Fruit fly (Drosophila melanogaster): ENCODE measurements around the gene CG1636.
A peak's percentile ranks its signal among the peaks of the same experiment; 100 is the strongest.

CG1636 gene

dm6 chrX:8271363-8272061 lies 1.7 kb upstream of the CG1636 start, which contains the start of gene Corp (continued):
- no peak for TF ChIP-seq CG9876 (GFP tag; optimal IDR thresholded peaks at IDR 0.05)
- TF ChIP-seq Abd-B (GFP tag; optimal IDR thresholded peaks at IDR 0.05), result no peak
- no peak for TF ChIP-seq psq (GFP tag; optimal IDR thresholded peaks at IDR 0.05)
- no peak for TF ChIP-seq Sry-δ (GFP tag; optimal IDR thresholded peaks at IDR 0.05)
- TF ChIP-seq B-H2 (GFP tag; optimal IDR thresholded peaks at IDR 0.05), result no peak
- TF ChIP-seq Hr39 (optimal IDR thresholded peaks at IDR 0.05), result no peak
- TF ChIP-seq row (GFP tag; IDR thresholded peaks at IDR 0.05), result peak; percentile 44; the same call in 2 of the 3 replicates
- TF ChIP-seq sd (tag; optimal IDR thresholded peaks at IDR 0.05), result no peak
- TF ChIP-seq CG15601 (tag; optimal IDR thresholded peaks at IDR 0.05), result peak; percentile 68
- TF ChIP-seq cato (GFP tag; optimal IDR thresholded peaks at IDR 0.05; ENCODE audit: borderline replicate concordance), result no peak
- TF ChIP-seq toy (GFP tag; IDR thresholded peaks at IDR 0.05), result no peak
- peak; percentile 73 for TF ChIP-seq CG31365 (tag; optimal IDR thresholded peaks at IDR 0.05)
- no peak for TF ChIP-seq CG9609 (GFP tag; optimal IDR thresholded peaks at IDR 0.05)
- TF ChIP-seq Oli (tag; optimal IDR thresholded peaks at IDR 0.05), result peak; percentile 44
- TF ChIP-seq peb (GFP tag; IDR thresholded peaks at IDR 0.05), result no peak
- TF ChIP-seq CG11695 (GFP tag; IDR thresholded peaks at IDR 0.05), result no peak; the same call in 2 of the 3 replicates
- no peak for TF ChIP-seq her (GFP tag; optimal IDR thresholded peaks at IDR 0.05)
- TF ChIP-seq gcm2 (GFP tag; optimal IDR thresholded peaks at IDR 0.05), result no peak
- TF ChIP-seq H15 (GFP tag; IDR thresholded peaks at IDR 0.05), result no peak
- TF ChIP-seq CG13624 (GFP tag; optimal IDR thresholded peaks at IDR 0.05), result no peak
- no peak for TF ChIP-seq CHES-1-like (GFP tag; optimal IDR thresholded peaks at IDR 0.05)
- no peak for TF ChIP-seq Hsf (GFP tag; optimal IDR thresholded peaks at IDR 0.05)
- TF ChIP-seq trh (GFP tag; optimal IDR thresholded peaks at IDR 0.05), result no peak
- TF ChIP-seq CG7357 (GFP tag; IDR thresholded peaks at IDR 0.05), result no peak
- TF ChIP-seq Dll (GFP tag; IDR thresholded peaks at IDR 0.05; ENCODE audit: partially characterized antibody), result 0 out of 4 replicates have a peak, but pooled peaks have one; percentile 35
- peak; percentile 26 for TF ChIP-seq Meics (GFP tag; optimal IDR thresholded peaks at IDR 0.05)
- no peak for TF ChIP-seq Antp (GFP tag; optimal IDR thresholded peaks at IDR 0.05)
- peak; percentile 5 for TF ChIP-seq Hmr (GFP tag; optimal IDR thresholded peaks at IDR 0.05)
- TF ChIP-seq CG4404 (GFP tag; IDR thresholded peaks at IDR 0.05), result no peak
- peak; percentile 92 for TF ChIP-seq Elba2 (GFP tag; optimal IDR thresholded peaks at IDR 0.05)
- no peak for TF ChIP-seq CG18619 (GFP tag; optimal IDR thresholded peaks at IDR 0.05)
- TF ChIP-seq sens-2 (GFP tag; IDR thresholded peaks at IDR 0.05), result no peak
- peak; percentile 82 for TF ChIP-seq CG6689 (GFP tag; IDR thresholded peaks at IDR 0.05)
- TF ChIP-seq CG6654 (GFP tag; optimal IDR thresholded peaks at IDR 0.05), result no peak
- TF ChIP-seq repo (GFP tag; optimal IDR thresholded peaks at IDR 0.05), result no peak
- TF ChIP-seq sisA (GFP tag; IDR thresholded peaks at IDR 0.05), result no peak
- TF ChIP-seq vfl (GFP tag; optimal IDR thresholded peaks at IDR 0.05), result no peak
- no peak; the same call in 1 of the 2 replicates for TF ChIP-seq seq (GFP tag; IDR thresholded peaks at IDR 0.05)
- no peak for TF ChIP-seq en (GFP tag; optimal IDR thresholded peaks at IDR 0.05)
- TF ChIP-seq Eip74EF (GFP tag; optimal IDR thresholded peaks at IDR 0.05), result peak in 1 of 2 experiments; percentile 31
- no peak for TF ChIP-seq CG30431 (GFP tag; optimal IDR thresholded peaks at IDR 0.05)
- TF ChIP-seq CG11696 (GFP tag; IDR thresholded peaks at IDR 0.05), result no peak
- TF ChIP-seq chn (GFP tag; optimal IDR thresholded peaks at IDR 0.05), result no peak
- no peak for TF ChIP-seq CG4820 (GFP tag; optimal IDR thresholded peaks at IDR 0.05)
- no peak for TF ChIP-seq CG1647 (GFP tag; optimal IDR thresholded peaks at IDR 0.05)
- TF ChIP-seq cg (GFP tag; optimal IDR thresholded peaks at IDR 0.05), result no peak
- TF ChIP-seq Doc3 (GFP tag; IDR thresholded peaks at IDR 0.05; ENCODE audit: partially characterized antibody), result no peak
- TF ChIP-seq CG16813 (GFP tag; IDR thresholded peaks at IDR 0.05; ENCODE audit: partially characterized antibody), result no peak
- no peak for TF ChIP-seq Ada2b (GFP tag; IDR thresholded peaks at IDR 0.05)
- TF ChIP-seq cas (GFP tag; IDR thresholded peaks at IDR 0.05), result no peak
- TF ChIP-seq CG16779 (GFP tag; IDR thresholded peaks at IDR 0.05), result no peak
